Worm (Caenorhabditis elegans): ENCODE data around the gene mec-18.

Gene mec-18

DNA sequence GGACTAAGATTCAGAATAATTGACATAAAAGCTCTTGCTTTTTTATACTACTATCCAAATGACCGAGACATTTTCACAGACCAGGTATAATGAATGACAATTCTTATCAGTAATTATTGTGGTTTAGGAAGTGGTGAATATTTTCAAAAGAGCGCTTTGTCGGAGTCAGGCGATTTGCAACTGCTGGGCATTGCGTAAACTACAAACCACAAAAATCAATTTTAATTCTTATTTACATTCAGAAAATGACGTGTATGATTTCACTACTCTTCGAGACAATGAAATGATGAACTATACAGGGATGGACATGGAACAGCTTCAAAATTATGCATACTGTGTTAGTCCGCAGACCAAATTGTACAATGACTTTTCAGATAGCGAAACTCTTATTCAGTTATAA, 10.5 kb upstream of the mec-18 start:
- TF ChIP-seq nhr-80 (tag; optimal IDR thresholded peaks at IDR 0.05) (peak; percentile 65), F10E7.11 (tag; optimal IDR thresholded peaks at IDR 0.05) (no peak), ztf-3 (GFP tag; optimal IDR thresholded peaks at IDR 0.05) (no peak), egrh-3 (GFP tag; IDR thresholded peaks at IDR 0.05) (no peak)

ce11 chrX:4283989-4284388, 10.0 kb upstream of the mec-18 start, which contains the start of gene ets-10:
Gene ets-10 (plus strand): TSS chrX:4284189.
- no peak for TF ChIP-seq attf-5 (GFP tag; optimal IDR thresholded peaks at IDR 0.05)
- TF ChIP-seq F37B4.10 (GFP tag; IDR thresholded peaks at IDR 0.05) = no peak
- TF ChIP-seq nhr-80 (tag; optimal IDR thresholded peaks at IDR 0.05) = no peak
- TF ChIP-seq F22D6.2 (tag; optimal IDR thresholded peaks at IDR 0.05) = no peak
- TF ChIP-seq mel-28 (tag; optimal IDR thresholded peaks at IDR 0.05; ENCODE audit: borderline replicate concordance) = no peak
- no peak for TF ChIP-seq aptf-2 (GFP tag; conservative IDR thresholded peaks at IDR 0.05)
- TF ChIP-seq cebp-2 (GFP tag; IDR thresholded peaks at IDR 0.05) = no peak
- TF ChIP-seq hrde-1 (tag; optimal IDR thresholded peaks at IDR 0.05; ENCODE audit: borderline replicate concordance) = no peak
- no peak for TF ChIP-seq bed-2 (GFP tag; IDR thresholded peaks at IDR 0.05)
- no peak for TF ChIP-seq akir-1 (GFP tag; optimal IDR thresholded peaks at IDR 0.05)
- no peak for TF ChIP-seq repo-1 (tag; optimal IDR thresholded peaks at IDR 0.05)
- no peak for TF ChIP-seq ztf-3 (GFP tag; optimal IDR thresholded peaks at IDR 0.05)
- no peak for TF ChIP-seq lsy-27 (tag; optimal IDR thresholded peaks at IDR 0.05; ENCODE audit: borderline replicate concordance, insufficient read depth)
- TF ChIP-seq efl-1 (GFP tag; optimal IDR thresholded peaks at IDR 0.05) = no peak

DNA sequence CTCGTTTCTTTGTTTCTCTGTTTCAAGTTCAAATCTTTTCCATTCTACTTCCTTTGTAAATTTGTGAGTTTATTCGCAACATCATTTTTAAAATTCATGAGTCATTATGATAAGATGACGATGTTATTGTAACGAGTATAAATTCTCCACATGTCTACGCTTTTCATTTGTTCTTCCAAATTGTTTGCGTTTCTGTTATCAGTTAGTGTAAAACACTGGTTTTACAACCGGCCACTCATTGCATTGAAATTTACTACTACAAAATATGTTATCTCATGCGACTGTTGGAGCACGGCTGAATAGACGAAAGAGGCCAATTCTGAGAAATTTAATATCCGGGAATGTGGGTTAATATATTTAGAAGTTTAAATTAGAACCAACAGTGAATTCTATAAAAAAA, 8.4 kb upstream of the mec-18 start, which contains the start of gene C52B9.19:
Gene C52B9.19, plus strand, starts transcription at position 176 of the 400 bp plus-strand sequence.
- TF ChIP-seq mxl-1 (tag; optimal IDR thresholded peaks at IDR 0.05) (no peak), tlf-1 (GFP tag; optimal IDR thresholded peaks at IDR 0.05) (no peak), rec-8 (tag; optimal IDR thresholded peaks at IDR 0.05) (no peak), nfyb-1 (GFP tag; IDR thresholded peaks at IDR 0.05) (no peak), T26A5.8 (tag; optimal IDR thresholded peaks at IDR 0.05) (no peak), nhr-80 (tag; optimal IDR thresholded peaks at IDR 0.05) (no peak), bed-2 (GFP tag; IDR thresholded peaks at IDR 0.05) (no peak)

DNA sequence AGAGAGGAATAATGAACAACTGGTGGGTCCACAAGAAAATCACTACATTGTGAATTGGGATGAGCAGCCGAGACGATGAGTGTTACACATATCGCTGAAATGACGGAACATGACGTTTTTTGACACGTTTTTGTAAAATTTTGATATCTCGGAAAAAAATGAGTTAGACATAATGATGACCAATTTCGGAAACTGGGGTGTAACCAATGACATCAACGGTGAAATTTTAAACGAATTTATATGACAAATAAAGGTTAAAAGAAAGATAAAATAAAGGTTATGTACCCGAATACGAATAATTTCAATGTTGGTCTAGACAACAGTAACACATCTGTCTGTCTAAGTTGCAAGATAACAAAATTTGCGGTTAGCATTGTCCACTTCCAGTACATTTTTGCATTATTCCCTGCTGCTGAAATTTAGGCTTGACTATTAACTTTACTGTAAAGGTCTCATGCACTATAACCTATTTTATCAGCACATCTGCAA, 5.3 kb upstream of the mec-18 start, which contains the start of the genes twk-28 and ets-9:
Gene twk-28, minus strand, starts transcription at position 51 of the 489 bp plus-strand sequence.
Gene ets-9, plus strand, starts transcription at position 410 of the 489 bp plus-strand sequence.
- TF ChIP-seq ztf-28 (GFP tag; IDR thresholded peaks at IDR 0.05) (no peak), cebp-1 (GFP tag; IDR thresholded peaks at IDR 0.05) (no peak), cebp-1 (tag; optimal IDR thresholded peaks at IDR 0.05) (no peak), bed-2 (GFP tag; IDR thresholded peaks at IDR 0.05) (no peak), nfyb-1 (GFP tag; IDR thresholded peaks at IDR 0.05) (no peak), F10E7.11 (tag; optimal IDR thresholded peaks at IDR 0.05) (no peak), F55B11.4 (tag; optimal IDR thresholded peaks at IDR 0.05; ENCODE audit: borderline replicate concordance, insufficient read depth) (no peak), sptf-2 (GFP tag; optimal IDR thresholded peaks at IDR 0.05) (no peak), let-607 (tag; optimal IDR thresholded peaks at IDR 0.05) (no peak), mel-28 (tag; optimal IDR thresholded peaks at IDR 0.05; ENCODE audit: borderline replicate concordance) (no peak), F22D6.2 (tag; optimal IDR thresholded peaks at IDR 0.05) (no peak), pha-4 (tag; optimal IDR thresholded peaks at IDR 0.05) (no peak), aptf-2 (GFP tag; conservative IDR thresholded peaks at IDR 0.05) (no peak), dpff-1 (tag; optimal IDR thresholded peaks at IDR 0.05) (no peak), lin-26 (GFP tag; IDR thresholded peaks at IDR 0.05) (no peak), attf-3 (GFP tag; conservative IDR thresholded peaks at IDR 0.05) (no peak), ama-1 (optimal IDR thresholded peaks at IDR 0.05) (no peak), ama-1 (GFP tag; optimal IDR thresholded peaks at IDR 0.05) (no peak), repo-1 (tag; optimal IDR thresholded peaks at IDR 0.05) (no peak), hsf-1 (GFP tag; IDR thresholded peaks at IDR 0.05) (no peak), athp-1 (tag; optimal IDR thresholded peaks at IDR 0.05) (no peak), hlh-26 (GFP tag; conservative IDR thresholded peaks at IDR 0.05) (no peak)
